Fruit fly (Drosophila melanogaster): ENCODE results near the gene CG42446.

CG42446 gene

DNA sequence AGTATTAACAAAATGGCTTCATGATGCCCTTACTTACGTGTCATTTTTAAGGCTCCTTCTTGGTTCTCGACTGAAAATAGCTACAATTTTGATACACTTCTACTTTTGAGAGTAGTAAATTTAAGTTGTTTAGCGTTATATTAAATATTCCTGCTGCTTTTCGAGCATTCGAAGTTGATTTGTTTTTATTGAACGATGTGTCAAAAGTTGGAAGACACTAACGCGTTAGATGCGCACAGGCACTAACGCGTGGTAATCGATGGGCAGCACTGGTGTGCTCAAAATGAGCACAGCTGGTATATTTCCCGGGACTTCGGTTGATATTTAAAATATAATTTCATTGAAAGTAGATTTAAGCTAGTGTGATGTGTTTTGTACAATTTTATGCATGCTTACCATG lies 810 bp downstream of the CG42446 start, which contains the start of gene CG17931:
CG17931 (minus strand) TSS at position 369 of the 400 bp plus-strand sequence.
- peak; percentile 38 for TF ChIP-seq CrebA (GFP tag; optimal IDR thresholded peaks at IDR 0.05; ENCODE audit: borderline replicate concordance)
- TF ChIP-seq fru (GFP tag; optimal IDR thresholded peaks at IDR 0.05), result no peak
- no peak for TF ChIP-seq Hnf4 (GFP tag; optimal IDR thresholded peaks at IDR 0.05)
- peak; percentile 27 for TF ChIP-seq Vsx2 (GFP tag; optimal IDR thresholded peaks at IDR 0.05; ENCODE audit: partially characterized antibody)

dm6 chr3R:16356863-16357215 lies 3.1 kb downstream of the CG42446 start, which contains the start of gene CG10311:
CG10311 (minus strand) TSS chr3R:16357015.
- TF ChIP-seq fru (GFP tag; optimal IDR thresholded peaks at IDR 0.05), result no peak
- TF ChIP-seq h (GFP tag; optimal IDR thresholded peaks at IDR 0.05), result no peak
- TF ChIP-seq psq (GFP tag; optimal IDR thresholded peaks at IDR 0.05), result no peak
- TF ChIP-seq brk (GFP tag; optimal IDR thresholded peaks at IDR 0.05), result no peak
- TF ChIP-seq Hr78 (GFP tag; optimal IDR thresholded peaks at IDR 0.05), result no peak
- TF ChIP-seq rgr (GFP tag; optimal IDR thresholded peaks at IDR 0.05), result no peak
- TF ChIP-seq dl (GFP tag; optimal IDR thresholded peaks at IDR 0.05; ENCODE audit: insufficient read depth in 1 of 2, partially characterized antibody in 2 of 2), result no peak
- TF ChIP-seq Mio (GFP tag; optimal IDR thresholded peaks at IDR 0.05), result no peak
- no peak for TF ChIP-seq CG9705 (GFP tag; optimal IDR thresholded peaks at IDR 0.05)

DNA sequence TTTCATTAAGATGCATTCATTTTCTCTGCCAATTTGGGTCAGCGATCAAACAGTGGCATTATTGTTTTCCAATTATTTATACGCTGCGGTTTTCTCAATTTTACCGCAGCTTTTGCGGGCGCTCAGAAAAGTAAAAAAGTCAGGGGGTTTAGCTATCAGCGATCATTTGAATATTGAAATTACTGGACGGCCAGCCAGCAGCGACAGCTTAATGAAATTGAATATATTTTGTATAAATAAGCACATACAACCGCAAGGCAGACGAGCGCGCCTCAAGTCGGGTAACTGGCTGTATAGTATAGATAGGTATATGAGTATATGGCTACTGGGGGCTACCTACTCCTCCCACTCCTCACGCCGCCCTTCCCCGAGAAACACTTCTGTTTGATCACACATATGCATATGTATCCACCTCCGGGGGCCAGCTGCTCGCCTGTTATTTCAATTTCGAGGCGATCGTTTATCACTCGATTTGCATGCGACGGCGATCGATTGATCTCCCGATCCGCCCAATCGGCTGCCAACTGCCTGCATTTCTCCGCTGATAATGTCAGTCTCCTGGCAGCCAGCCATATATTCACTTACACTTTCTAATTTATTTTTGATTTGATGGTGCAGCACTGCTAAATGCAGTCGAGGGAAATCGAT lies 3.6 kb downstream of the CG42446 start:
- no peak for TF ChIP-seq Rel (GFP tag; optimal IDR thresholded peaks at IDR 0.05)
- TF ChIP-seq Rel (tag; optimal IDR thresholded peaks at IDR 0.05), result peak; percentile 5
- TF ChIP-seq h (GFP tag; optimal IDR thresholded peaks at IDR 0.05), result peak; percentile 14
- no peak for TF ChIP-seq Hr83 (GFP tag; optimal IDR thresholded peaks at IDR 0.05; ENCODE audit: poor library complexity, severe bottlenecking)

DNA sequence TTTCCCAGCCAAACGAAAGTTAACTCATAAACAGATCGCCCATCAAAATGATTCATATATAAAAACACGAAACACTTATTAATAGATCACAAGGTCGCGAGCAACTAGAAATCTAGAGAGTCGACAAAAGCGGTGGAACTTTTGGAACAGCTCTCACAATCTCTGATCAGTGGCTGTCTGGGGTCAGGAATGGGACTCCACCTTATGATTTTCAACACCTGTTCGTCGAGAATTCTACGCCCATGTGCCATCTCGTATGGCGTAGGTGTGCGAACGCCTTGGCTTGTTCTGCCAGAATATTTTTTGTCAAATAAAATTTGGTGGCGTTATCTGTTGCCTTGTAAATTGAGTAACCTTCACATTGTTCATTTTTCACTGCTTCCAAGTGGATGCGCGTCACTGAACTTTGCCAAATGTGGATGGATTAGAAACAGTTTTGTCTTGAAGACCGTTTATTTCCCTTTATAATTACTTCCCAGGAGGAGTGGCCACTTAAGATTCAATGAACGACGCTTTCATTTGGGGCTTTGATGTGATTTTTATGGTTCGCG lies 4.4 kb downstream of the CG42446 start:
- TF ChIP-seq Dfd (GFP tag; optimal IDR thresholded peaks at IDR 0.05) (no peak), foxo (GFP tag; optimal IDR thresholded peaks at IDR 0.05) (peak in 1 of 2 experiments; percentile 49), Hr83 (GFP tag; optimal IDR thresholded peaks at IDR 0.05; ENCODE audit: poor library complexity, severe bottlenecking) (peak; percentile 17)

DNA sequence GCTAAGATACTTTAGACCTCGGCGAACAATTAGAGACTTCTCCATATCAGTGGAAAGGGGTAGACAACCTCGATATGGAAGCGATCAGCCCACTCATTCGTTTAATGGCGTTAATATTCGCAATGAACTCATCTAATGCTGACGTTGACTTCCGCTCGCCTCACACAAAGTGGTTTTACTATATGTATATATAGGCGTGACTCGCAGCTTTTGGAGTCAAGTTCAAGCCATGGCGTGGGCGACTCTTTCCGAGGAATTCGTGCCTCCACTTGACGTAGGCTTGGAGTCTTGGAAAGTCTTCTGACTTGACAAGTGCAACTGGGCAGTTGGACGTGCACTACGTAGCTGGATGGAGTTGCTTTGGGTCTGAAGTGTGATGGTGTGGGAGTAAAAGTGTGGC lies 6.2 kb downstream of the CG42446 start:
- no peak for TF ChIP-seq CrebA (GFP tag; optimal IDR thresholded peaks at IDR 0.05; ENCODE audit: borderline replicate concordance)
- TF ChIP-seq Rel (GFP tag; optimal IDR thresholded peaks at IDR 0.05), result no peak
- no peak for TF ChIP-seq Rel (tag; optimal IDR thresholded peaks at IDR 0.05)
- no peak for TF ChIP-seq OdsH (GFP tag; optimal IDR thresholded peaks at IDR 0.05)
- TF ChIP-seq pan (optimal IDR thresholded peaks at IDR 0.05), result no peak
- no peak for TF ChIP-seq dsf (GFP tag; optimal IDR thresholded peaks at IDR 0.05; ENCODE audit: borderline replicate concordance)
- no peak for TF ChIP-seq dmrt93B (GFP tag; optimal IDR thresholded peaks at IDR 0.05)
- no peak for TF ChIP-seq sv (GFP tag; optimal IDR thresholded peaks at IDR 0.05)
- no peak for TF ChIP-seq tai (GFP tag; optimal IDR thresholded peaks at IDR 0.05)
- TF ChIP-seq CG9705 (GFP tag; optimal IDR thresholded peaks at IDR 0.05), result no peak
- TF ChIP-seq Sp1 (GFP tag; optimal IDR thresholded peaks at IDR 0.05), result no peak
- TF ChIP-seq sage (GFP tag; optimal IDR thresholded peaks at IDR 0.05), result no peak

dm6 chr3R:16353195-16353594 lies 6.7 kb downstream of the CG42446 start:
- no peak for TF ChIP-seq rgr (GFP tag; optimal IDR thresholded peaks at IDR 0.05)
- TF ChIP-seq pan (optimal IDR thresholded peaks at IDR 0.05), result no peak
- no peak for TF ChIP-seq usp (GFP tag; optimal IDR thresholded peaks at IDR 0.05)
- no peak for TF ChIP-seq Vsx2 (GFP tag; optimal IDR thresholded peaks at IDR 0.05; ENCODE audit: partially characterized antibody)
- no peak for TF ChIP-seq CG32264 (GFP tag; optimal IDR thresholded peaks at IDR 0.05)
- TF ChIP-seq dsf (GFP tag; optimal IDR thresholded peaks at IDR 0.05; ENCODE audit: borderline replicate concordance), result no peak
- TF ChIP-seq GATAd (GFP tag; optimal IDR thresholded peaks at IDR 0.05), result no peak
- no peak for TF ChIP-seq HLH106 (tag; optimal IDR thresholded peaks at IDR 0.05)
- TF ChIP-seq CG9705 (GFP tag; optimal IDR thresholded peaks at IDR 0.05), result no peak
- no peak for TF ChIP-seq Dfd (GFP tag; optimal IDR thresholded peaks at IDR 0.05)
- no peak for TF ChIP-seq CrebA (GFP tag; optimal IDR thresholded peaks at IDR 0.05; ENCODE audit: borderline replicate concordance)
- no peak for TF ChIP-seq Mio (GFP tag; optimal IDR thresholded peaks at IDR 0.05)
- no peak for TF ChIP-seq woc (GFP tag; optimal IDR thresholded peaks at IDR 0.05)
- no peak for TF ChIP-seq Hnf4 (GFP tag; optimal IDR thresholded peaks at IDR 0.05)
- no peak for TF ChIP-seq Abd-B (GFP tag; optimal IDR thresholded peaks at IDR 0.05)
- no peak for TF ChIP-seq h (GFP tag; optimal IDR thresholded peaks at IDR 0.05)
- TF ChIP-seq fru (GFP tag; optimal IDR thresholded peaks at IDR 0.05), result no peak
- no peak for TF ChIP-seq sage (GFP tag; optimal IDR thresholded peaks at IDR 0.05)
